Fruit fly (Drosophila melanogaster): ENCODE data around the gene CG13010.

Gene CG13010

DNA sequence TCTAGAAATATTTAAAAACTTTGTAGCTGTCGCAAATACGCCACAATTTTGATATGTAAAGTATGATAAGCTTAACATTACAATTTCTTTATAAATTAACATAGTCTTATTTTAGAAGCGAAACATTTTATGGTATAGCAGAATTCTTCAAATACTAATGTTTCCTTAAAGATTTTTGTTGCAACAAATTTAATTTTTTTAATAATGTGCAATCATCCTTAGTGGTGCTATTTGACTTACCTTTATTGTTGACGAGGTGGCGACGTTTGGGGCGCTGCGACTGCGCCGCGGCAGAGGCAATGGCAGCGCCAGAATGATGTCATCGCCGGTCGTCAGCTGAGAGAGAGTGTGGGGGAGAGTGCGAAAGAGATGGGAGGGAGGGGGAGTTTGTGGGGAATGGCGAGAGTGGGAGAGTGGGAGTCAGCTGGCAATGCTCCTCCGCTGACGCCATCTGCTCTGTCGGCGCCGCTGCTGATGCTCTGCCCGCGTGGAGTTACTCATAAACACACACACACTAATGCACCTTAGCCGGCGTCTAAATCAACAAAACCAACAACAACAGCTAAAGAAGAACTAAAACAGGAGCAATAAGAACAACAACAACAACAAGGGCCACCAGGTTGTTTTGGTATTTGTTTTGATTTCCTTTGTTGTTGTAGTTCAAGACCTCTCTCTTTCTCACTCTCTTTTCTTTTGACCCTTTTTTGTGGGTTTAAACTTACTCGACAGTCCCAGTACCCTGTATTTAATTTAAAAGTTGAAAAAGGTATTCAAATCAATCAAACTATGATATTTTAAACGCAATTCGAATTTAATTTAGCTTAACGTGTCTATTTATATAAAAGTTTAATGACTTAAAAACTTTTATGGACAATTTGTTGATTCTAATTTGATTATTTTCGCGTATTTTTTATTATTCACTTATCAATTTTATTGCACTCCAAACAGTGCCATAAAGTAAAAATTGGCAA lies 44.7 kb upstream of the CG13010 start (continued):
- TF ChIP-seq Smox (GFP tag; optimal IDR thresholded peaks at IDR 0.05) (peak; percentile 75), CG4318 (GFP tag; optimal IDR thresholded peaks at IDR 0.05) (peak; percentile 68), CG8319 (GFP tag; optimal IDR thresholded peaks at IDR 0.05) (peak; percentile 13), CG1621 (tag; optimal IDR thresholded peaks at IDR 0.05) (peak; percentile 69), Gug (GFP tag; IDR thresholded peaks at IDR 0.05) (peak; percentile 42), vri (GFP tag; optimal IDR thresholded peaks at IDR 0.05) (peak; percentile 84), Ets96B (tag; optimal IDR thresholded peaks at IDR 0.05) (peak; percentile 67), achi (GFP tag; optimal IDR thresholded peaks at IDR 0.05) (peak; percentile 67), CG11294 (GFP tag; IDR thresholded peaks at IDR 0.05) (peak; percentile 60; the same call in 1 of the 2 replicates), Hr4 (GFP tag; optimal IDR thresholded peaks at IDR 0.05) (peak; percentile 74), net (GFP tag; optimal IDR thresholded peaks at IDR 0.05) (peak; percentile 69), Eip78C (GFP tag) (peak; percentile 84), OdsH (GFP tag; optimal IDR thresholded peaks at IDR 0.05) (peak; percentile 70), fd59A (GFP tag; optimal IDR thresholded peaks at IDR 0.05) (peak; percentile 20), salr (GFP tag; optimal IDR thresholded peaks at IDR 0.05) (peak; percentile 36 to 56), Blimp-1 (GFP tag; optimal IDR thresholded peaks at IDR 0.05) (peak; percentile 16), CG8632 (GFP tag; optimal IDR thresholded peaks at IDR 0.05) (peak; percentile 66), Eip75B (GFP tag; optimal IDR thresholded peaks at IDR 0.05) (peak; percentile 27), eg (GFP tag; IDR thresholded peaks at IDR 0.05) (peak; percentile 72)

DNA sequence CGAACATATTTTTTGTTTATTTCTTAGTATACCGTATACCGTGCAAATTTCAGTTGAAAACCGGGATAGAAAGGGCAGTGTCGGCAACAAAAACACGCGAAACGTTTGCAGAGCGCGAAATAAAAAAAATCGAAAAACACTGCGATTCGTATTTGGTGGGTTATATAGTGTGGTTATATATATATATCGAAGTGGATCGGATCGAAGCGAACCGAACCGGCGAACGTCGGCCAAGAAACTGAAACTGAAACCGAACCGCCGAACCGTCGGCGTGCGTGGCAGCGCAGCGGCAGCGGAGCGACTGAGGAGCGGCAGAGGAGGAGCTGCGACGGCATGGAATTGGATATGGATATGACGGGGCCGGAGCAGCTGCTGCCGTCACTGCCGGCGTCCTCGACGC lies 42.4 kb upstream of the CG13010 start, which contains the start of the genes CG32572 and CG34325:
Gene CG32572 (plus strand): TSS at position 16 of the 400 bp plus-strand sequence.
Gene CG34325 (minus strand): TSS at position 244 of the 400 bp plus-strand sequence.
- TF ChIP-seq eg (GFP tag; IDR thresholded peaks at IDR 0.05) = no peak
- TF ChIP-seq salr (GFP tag; optimal IDR thresholded peaks at IDR 0.05) = no peak
- TF ChIP-seq CG10631 (GFP tag; optimal IDR thresholded peaks at IDR 0.05) = no peak
- TF ChIP-seq CG34406 (GFP tag; optimal IDR thresholded peaks at IDR 0.05) = no peak
- TF ChIP-seq CG16779 (tag; optimal IDR thresholded peaks at IDR 0.05) = no peak
- TF ChIP-seq CG6808 (GFP tag; optimal IDR thresholded peaks at IDR 0.05) = no peak
- peak; percentile 21 for TF ChIP-seq vri (GFP tag; optimal IDR thresholded peaks at IDR 0.05)
- no peak for TF ChIP-seq CG8319 (GFP tag; optimal IDR thresholded peaks at IDR 0.05)
- no peak for TF ChIP-seq Smox (GFP tag; optimal IDR thresholded peaks at IDR 0.05)
- peak; percentile 64 for TF ChIP-seq svp (GFP tag)
- no peak for TF ChIP-seq Lpt (GFP tag; optimal IDR thresholded peaks at IDR 0.05)

DNA sequence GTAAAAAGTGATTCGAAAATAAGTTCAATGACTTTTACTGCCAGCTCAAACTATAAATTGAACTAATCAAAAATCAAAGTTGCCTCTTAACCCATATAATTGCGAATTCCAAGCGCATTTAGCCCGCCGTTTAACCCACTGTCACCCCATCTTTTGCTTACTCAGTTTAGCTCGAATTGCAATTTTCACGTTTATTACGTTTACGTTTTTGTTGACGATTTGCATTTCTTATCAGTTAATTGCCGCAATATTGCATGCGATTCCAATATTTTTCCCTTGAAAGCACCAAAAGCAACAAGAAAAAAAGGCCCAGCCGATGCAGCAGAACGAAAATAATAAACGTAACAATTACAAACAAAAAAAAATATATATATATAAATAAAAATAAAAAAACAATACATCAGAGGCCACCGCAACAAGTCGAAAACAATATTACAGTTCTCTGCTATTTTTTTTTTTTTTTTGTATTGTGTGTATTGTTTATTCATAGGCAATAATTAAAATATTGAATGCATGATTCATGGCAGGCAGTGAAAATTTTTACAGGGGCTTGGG lies 39.5 kb upstream of the CG13010 start:
- TF ChIP-seq Eip78C (GFP tag) = peak; percentile 53
- no peak for TF ChIP-seq Eip93F (GFP tag; optimal IDR thresholded peaks at IDR 0.05)
- 0 out of 3 replicates have a peak, but pooled peaks have one; percentile 31 for TF ChIP-seq CG6163 (GFP tag; IDR thresholded peaks at IDR 0.05)
- peak; percentile 82 for TF ChIP-seq svp (GFP tag)
- no peak for TF ChIP-seq CG4318 (GFP tag; optimal IDR thresholded peaks at IDR 0.05)
- no peak for TF ChIP-seq CG10669 (GFP tag; optimal IDR thresholded peaks at IDR 0.05)

DNA sequence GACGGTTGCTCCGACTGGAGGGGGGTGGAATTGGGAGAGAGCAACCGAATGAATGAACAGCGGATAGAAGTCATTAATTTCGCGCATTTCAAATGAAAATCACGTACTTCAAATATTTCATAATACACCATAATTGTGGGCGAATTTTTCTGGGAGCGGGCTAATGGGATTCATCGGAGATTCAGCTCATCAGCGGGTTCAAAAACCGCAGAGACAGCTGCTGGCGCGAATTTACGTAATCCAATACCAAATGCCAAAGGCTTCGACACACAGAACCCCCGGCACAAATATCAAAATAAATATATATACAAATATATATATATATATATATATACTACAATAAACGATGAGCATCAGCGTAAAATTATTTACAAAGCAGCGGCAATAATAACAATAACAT lies 37.9 kb upstream of the CG13010 start:
- peak; percentile 53 for TF ChIP-seq vri (GFP tag; optimal IDR thresholded peaks at IDR 0.05)
- peak; percentile 81 for TF ChIP-seq svp (GFP tag)
- no peak for TF ChIP-seq fkh (GFP tag; optimal IDR thresholded peaks at IDR 0.05)

DNA sequence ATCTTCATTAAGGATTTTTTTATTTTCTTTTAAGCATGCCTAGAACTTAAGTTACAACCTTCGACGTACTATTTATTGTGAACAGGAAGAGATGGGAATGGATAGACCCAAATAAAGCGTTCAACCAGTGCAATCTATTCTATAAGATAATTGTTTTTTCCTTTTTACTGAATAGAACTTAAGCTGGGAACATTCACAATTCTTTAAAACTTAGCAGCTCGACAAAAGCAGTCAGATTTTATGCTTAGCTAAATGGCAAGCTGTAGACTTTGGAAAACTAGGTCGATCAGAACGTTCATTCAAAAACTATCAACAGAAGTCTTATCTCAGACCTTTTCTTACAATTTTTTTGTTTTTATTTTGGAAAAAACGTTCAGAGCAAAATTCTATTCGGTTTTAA lies 32.3 kb upstream of the CG13010 start, which contains the start of gene CG13008:
Gene CG13008 (plus strand): TSS at position 301 of the 400 bp plus-strand sequence.
- TF ChIP-seq pdm3 (GFP tag; optimal IDR thresholded peaks at IDR 0.05) (no peak), Sox102F (GFP tag; optimal IDR thresholded peaks at IDR 0.05) (no peak), fkh (GFP tag; optimal IDR thresholded peaks at IDR 0.05) (no peak), fd59A (GFP tag; optimal IDR thresholded peaks at IDR 0.05) (no peak), CG6808 (GFP tag; optimal IDR thresholded peaks at IDR 0.05) (no peak), Sox15 (GFP tag; optimal IDR thresholded peaks at IDR 0.05) (no peak), Eip75B (GFP tag; optimal IDR thresholded peaks at IDR 0.05) (no peak), Lpt (GFP tag; optimal IDR thresholded peaks at IDR 0.05) (no peak), CG6276 (GFP tag; optimal IDR thresholded peaks at IDR 0.05) (no peak), ss (GFP tag; optimal IDR thresholded peaks at IDR 0.05) (no peak), Ets21C (GFP tag; optimal IDR thresholded peaks at IDR 0.05) (no peak), vri (GFP tag; optimal IDR thresholded peaks at IDR 0.05) (no peak), CG11294 (GFP tag; IDR thresholded peaks at IDR 0.05) (no peak), lz (GFP tag; optimal IDR thresholded peaks at IDR 0.05) (no peak)

All from whole organism, prepupa.